Fruit fly (Drosophila melanogaster) whole organism: ENCODE measurements around the gene Ubqn.

Experiments used
- EcR ChIP-seq, 2 experiments: fragments of >200 bp; optimal IDR thresholded peaks; 2 replicates each; lab custom pipeline; 2017; ENCODE audit warnings: missing biosample characterization in 2 of 2, missing genetic modification characterization in 2 of 2, missing genetic modification reagents in 2 of 2
- pan ChIP-seq: fragments of >200 bp; optimal IDR thresholded peaks from 2 replicates; lab custom pipeline; 2017
- psq ChIP-seq: fragments of >200 bp; optimal IDR thresholded peaks from 2 replicates; lab custom pipeline; 2017
- usp ChIP-seq: fragments of >200 bp; optimal IDR thresholded peaks from 2 replicates; lab custom pipeline; 2017; ENCODE audit warnings: missing biosample characterization, missing genetic modification characterization, mixed read lengths

dm6 chrX:19637434-19638327 lies 45.9 kb upstream of the Ubqn start:
- TF ChIP-seq EcR (GFP tag; optimal IDR thresholded peaks at IDR 0.05; lab: Kevin White, UChicago) (no peak), pan (no peak), psq (no peak), usp (GFP tag; lab: Kevin White, UChicago) (no peak)
